Fruit fly (Drosophila melanogaster): ENCODE measurements around the gene Syt12.

- TF ChIP-seq CG8478 (optimal IDR thresholded peaks at IDR 0.05) = no peak
- no peak for TF ChIP-seq psq (optimal IDR thresholded peaks at IDR 0.05)
- TF ChIP-seq EcR (GFP tag; optimal IDR thresholded peaks at IDR 0.05) = no peak
Observed at dm6 chrX:13371704-13372049, 12.6 kb downstream of the Syt12 start.
